Worm (Caenorhabditis elegans): Measurements from ENCODE around the gene C24H12.6.

ce11 chrII:467265-467664 is 48.6 kb upstream of the C24H12.6 start, which contains the start of gene nfyb-1:
- TF ChIP-seq pqm-1 (tag; optimal IDR thresholded peaks at IDR 0.05) (no peak), elt-2 (tag; optimal IDR thresholded peaks at IDR 0.05) (no peak), lsy-12 (tag; optimal IDR thresholded peaks at IDR 0.05) (no peak), pha-4 (tag; optimal IDR thresholded peaks at IDR 0.05) (no peak), egl-27 (tag; optimal IDR thresholded peaks at IDR 0.05) (no peak), fkh-10 (GFP tag; optimal IDR thresholded peaks at IDR 0.05) (no peak), daf-12 (tag; optimal IDR thresholded peaks at IDR 0.05) (no peak)
